Worm (Caenorhabditis elegans) whole organism, L4 larva: ENCODE measurements around the gene thn-4.

Experiments
- F10B5.3 ChIP-seq: sonication (generic microtip); optimal IDR thresholded peaks from 2 replicates; lab custom pipeline; 2016; ENCODE audit warnings: mild to moderate bottlenecking, missing genetic modification characterization, missing compliant biosample characterization
- F26F4.8 ChIP-seq: fragments of 200-800 bp; sonication (Bioruptor generic); conservative IDR thresholded peaks from 2 replicates; pipeline ENCODE4 v1.3.6; 2022; ENCODE audit warnings: missing genetic modification characterization, missing compliant biosample characterization
- T20F7.1 ChIP-seq: fragments of 200-800 bp; sonication (Bioruptor generic); optimal IDR thresholded peaks from 2 replicates; lab custom pipeline; 2018; ENCODE audit warnings: mild to moderate bottlenecking, missing genetic modification characterization, missing compliant biosample characterization
- ZK546.5 ChIP-seq, 2 experiments: sonication (generic microtip); optimal IDR thresholded peaks; 2 replicates each; lab custom pipeline; 2017; ENCODE audit warnings: missing biosample characterization in 2 of 2, missing genetic modification characterization in 2 of 2
- ceh-20 ChIP-seq: fragments of 200-800 bp; sonication (Bioruptor generic); IDR thresholded peaks from 2 replicates; pipeline ENCODE4 v1.3.6; 2022; ENCODE audit warnings: missing genetic modification reagents, missing genetic modification characterization, missing compliant biosample characterization
- ceh-82 ChIP-seq: sonication (generic microtip); optimal IDR thresholded peaks from 2 replicates; lab custom pipeline; 2017; ENCODE audit warnings: missing biosample characterization, missing genetic modification characterization
- ces-1 ChIP-seq: fragments of 150-350 bp; sonication (generic microtip); optimal IDR thresholded peaks from 4 replicates; lab custom pipeline; 2014; ENCODE audit warnings: missing biosample characterization, missing genetic modification reagents, missing genetic modification characterization
- cey-2 ChIP-seq: sonication (generic microtip); optimal IDR thresholded peaks from 3 replicates; lab custom pipeline; 2017; ENCODE audit warnings: missing genetic modification characterization, mild to moderate bottlenecking, missing compliant biosample characterization, antibody characterized with exemption, borderline replicate concordance; ENCODE audit not compliant: insufficient read depth
- daf-16 ChIP-seq, 3 experiments: sonication (generic microtip); optimal IDR thresholded peaks; 2 replicates each; lab custom pipeline; 2016 to 2017; ENCODE audit warnings: missing genetic modification characterization in 3 of 3, missing genetic modification reagents in 3 of 3, mild to moderate bottlenecking in 2 of 3, missing compliant biosample characterization in 2 of 3, missing biosample characterization in 1 of 3, moderate library complexity in 1 of 3
- dmd-6 ChIP-seq: fragments of 200-800 bp; sonication (Bioruptor generic); IDR thresholded peaks from 2 replicates; pipeline ENCODE4 v1.3.6; 2022; ENCODE audit warnings: missing genetic modification reagents, missing genetic modification characterization, missing compliant biosample characterization
- dmd-8 ChIP-seq: fragments of 200-800 bp; sonication (Bioruptor generic); IDR thresholded peaks from 2 replicates; pipeline ENCODE4 v1.3.6; 2022; ENCODE audit warnings: missing genetic modification characterization, missing compliant biosample characterization
- duxl-1 ChIP-seq: sonication (generic microtip); optimal IDR thresholded peaks from 2 replicates; lab custom pipeline; 2016; ENCODE audit warnings: mild to moderate bottlenecking, missing genetic modification characterization, moderate library complexity, missing compliant biosample characterization; ENCODE audit not compliant: poor library complexity
- egl-43 ChIP-seq: fragments of 200-800 bp; sonication (Bioruptor generic); IDR thresholded peaks from 2 replicates; pipeline ENCODE4 v1.3.6; 2022; ENCODE audit warnings: missing genetic modification reagents, missing genetic modification characterization, missing compliant biosample characterization
- fkh-10 ChIP-seq: fragments of 150-350 bp; optimal IDR thresholded peaks from 2 replicates; lab custom pipeline; 2014; ENCODE audit warnings: missing biosample characterization, missing genetic modification reagents, missing genetic modification characterization
- hlh-11 ChIP-seq: fragments of 200-800 bp; sonication (Bioruptor generic); optimal IDR thresholded peaks from 2 replicates; lab custom pipeline; 2018; ENCODE audit warnings: mild to moderate bottlenecking, missing genetic modification characterization, missing compliant biosample characterization
- lin-15B ChIP-seq: fragments of 150-350 bp; sonication (generic microtip); optimal IDR thresholded peaks from 3 replicates; lab custom pipeline; 2014; ENCODE audit warnings: missing biosample characterization, missing genetic modification characterization
- lin-38 ChIP-seq: fragments of 200-800 bp; sonication (Bioruptor generic); IDR thresholded peaks from 2 replicates; pipeline ENCODE4 v1.3.6; 2022; ENCODE audit warnings: missing genetic modification reagents, missing genetic modification characterization, missing compliant biosample characterization
- lin-39 ChIP-seq: fragments of 150-350 bp; optimal IDR thresholded peaks from 2 replicates; lab custom pipeline; 2014; ENCODE audit warnings: missing biosample characterization, missing genetic modification reagents, missing genetic modification characterization
- lsy-2 ChIP-seq, 2 experiments: fragments of 150-350 bp in 1 of 2; sonication (generic microtip) in 1 of 2; optimal IDR thresholded peaks; 2 replicates each; lab custom pipeline; 2014 to 2017; ENCODE audit warnings: missing biosample characterization in 2 of 2, missing genetic modification characterization in 2 of 2
- madf-5 ChIP-seq, 2 experiments: fragments of 200-800 bp; sonication (Bioruptor generic); IDR thresholded peaks; 2 replicates each; pipeline ENCODE4 v1.3.6; 2022; ENCODE audit warnings: missing compliant biosample characterization in 2 of 2, missing genetic modification characterization in 2 of 2
- mep-1 ChIP-seq: fragments of 150-350 bp; sonication (generic microtip); optimal IDR thresholded peaks from 3 replicates; lab custom pipeline; 2014; ENCODE audit warnings: missing biosample characterization, missing genetic modification characterization
- nhr-237 ChIP-seq: sonication (generic microtip); optimal IDR thresholded peaks from 2 replicates; lab custom pipeline; 2017; ENCODE audit warnings: missing biosample characterization, missing genetic modification characterization
- nhr-28 ChIP-seq: fragments of 150-350 bp; optimal IDR thresholded peaks from 2 replicates; lab custom pipeline; 2014; ENCODE audit warnings: missing biosample characterization, missing genetic modification characterization
- nhr-77 ChIP-seq: fragments of 150-350 bp; optimal IDR thresholded peaks from 2 replicates; lab custom pipeline; 2014; ENCODE audit warnings: missing biosample characterization, missing genetic modification characterization
- php-3 ChIP-seq: fragments of 200-800 bp; sonication (Bioruptor generic); IDR thresholded peaks from 2 replicates; pipeline ENCODE4 v1.3.6; 2022; ENCODE audit warnings: missing genetic modification reagents, missing genetic modification characterization, missing compliant biosample characterization
- pqm-1 ChIP-seq: sonication (generic microtip); optimal IDR thresholded peaks from 2 replicates; lab custom pipeline; 2017; ENCODE audit warnings: missing biosample characterization, missing genetic modification characterization
- sdz-12 ChIP-seq: fragments of 200-800 bp; sonication (Bioruptor generic); optimal IDR thresholded peaks from 2 replicates; lab custom pipeline; 2018; ENCODE audit warnings: mild to moderate bottlenecking, missing genetic modification characterization, missing compliant biosample characterization
- set-16 ChIP-seq: fragments of 200-800 bp; sonication (Bioruptor generic); IDR thresholded peaks from 2 replicates; pipeline ENCODE4 v1.3.6; 2022; ENCODE audit warnings: missing genetic modification reagents, missing genetic modification characterization, missing compliant biosample characterization
- spr-3 ChIP-seq: fragments of 200-800 bp; sonication (Bioruptor generic); optimal IDR thresholded peaks from 2 replicates; lab custom pipeline; 2018; ENCODE audit warnings: mild to moderate bottlenecking, missing genetic modification characterization, missing compliant biosample characterization
- unc-62 ChIP-seq, 3 experiments: fragments of 150-350 bp in 1 of 3; sonication (generic microtip); optimal IDR thresholded peaks in 2 of 3; peaks in 1 of 3; 1 replicate in 1 of 3; 2 replicates in 2 of 3; lab custom pipeline; 2014 to 2017; ENCODE audit warnings: missing biosample characterization in 3 of 3, missing genetic modification characterization in 3 of 3, missing genetic modification reagents in 3 of 3, missing genotype in 1 of 3
- ztf-7 ChIP-seq: fragments of 150-350 bp; optimal IDR thresholded peaks from 2 replicates; lab custom pipeline; 2014; ENCODE audit warnings: missing biosample characterization, missing genetic modification characterization

The thn-4 gene

DNA sequence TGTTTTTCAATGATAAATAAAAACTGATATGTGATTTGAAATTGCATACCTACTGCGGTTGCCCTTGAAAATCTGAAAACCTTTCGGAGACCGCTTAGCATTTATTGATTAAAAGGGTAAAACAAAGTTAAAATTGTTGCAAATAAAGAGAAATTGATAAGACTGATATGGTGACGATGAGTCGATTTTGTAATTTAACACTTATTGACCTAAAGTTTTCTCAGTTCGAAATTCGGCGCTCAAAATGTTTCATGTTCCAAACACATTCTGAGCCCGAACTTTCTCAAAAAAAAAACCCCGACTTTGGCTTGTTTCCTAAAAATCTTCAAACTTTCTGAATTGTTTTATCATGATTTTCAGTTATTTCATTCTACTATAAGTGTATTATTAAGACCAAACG, 30.3 kb downstream of the thn-4 start, which contains the start of gene clec-40:
Gene clec-40 (minus strand): TSS at position 101 of the 400 bp plus-strand sequence.
- no peak for TF ChIP-seq php-3 (GFP tag; lab: Robert Waterston, UW)
- no peak for TF ChIP-seq lin-39 (tag; lab: Kevin White, UChicago)
- no peak for TF ChIP-seq madf-5 (GFP tag; IDR thresholded peaks at IDR 0.05; lab: Robert Waterston, UW)
- TF ChIP-seq ZK546.5 (tag; optimal IDR thresholded peaks at IDR 0.05; lab: Kevin White, UChicago): no peak
- no peak for TF ChIP-seq set-16 (GFP tag; lab: Robert Waterston, UW)
- TF ChIP-seq cey-2 (tag; lab: Kevin White, UChicago): no peak
- no peak for TF ChIP-seq lin-38 (GFP tag; lab: Robert Waterston, UW)
- no peak for TF ChIP-seq spr-3 (GFP tag; lab: Kevin White, UChicago)
- no peak for TF ChIP-seq sdz-12 (GFP tag; lab: Kevin White, UChicago)
- no peak for TF ChIP-seq lsy-2 (tag; optimal IDR thresholded peaks at IDR 0.05; lab: Kevin White, UChicago)
- TF ChIP-seq, all 104 proteins: peak for 0

DNA sequence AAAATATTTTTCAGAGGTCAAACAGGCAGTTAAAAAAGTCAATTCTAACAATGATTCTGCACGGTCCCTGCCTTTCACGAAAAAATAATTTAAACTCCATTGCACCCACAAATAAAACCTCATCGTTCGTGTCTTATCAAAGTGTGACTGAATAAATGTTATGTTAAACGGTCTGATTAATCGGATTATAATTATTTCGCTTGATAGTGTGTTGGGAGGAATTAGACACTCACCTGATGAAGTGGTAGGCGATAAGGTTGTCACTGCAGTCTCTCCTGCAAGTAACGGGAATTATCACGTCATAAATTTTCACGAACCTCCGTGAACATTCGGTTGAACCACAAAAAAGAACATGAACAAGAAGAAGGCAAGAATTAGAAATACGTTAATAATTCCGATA, 31.0 kb downstream of the thn-4 start:
- TF ChIP-seq nhr-28 (tag; lab: Kevin White, UChicago) (peak; percentile 45), dmd-8 (no peak), hlh-11 (tag; lab: Kevin White, UChicago) (peak; percentile 60), dmd-6 (peak; percentile 74), ztf-7 (tag; lab: Kevin White, UChicago) (no peak), daf-16 (GFP tag; optimal IDR thresholded peaks at IDR 0.05; lab: Kevin White, UChicago) (no peak), daf-16 (tag; optimal IDR thresholded peaks at IDR 0.05; lab: Kevin White, UChicago) (no peak), duxl-1 (no peak), pqm-1 (tag; lab: Kevin White, UChicago) (peak; percentile 88)
- TF ChIP-seq, all 104 proteins: peak for 4

DNA sequence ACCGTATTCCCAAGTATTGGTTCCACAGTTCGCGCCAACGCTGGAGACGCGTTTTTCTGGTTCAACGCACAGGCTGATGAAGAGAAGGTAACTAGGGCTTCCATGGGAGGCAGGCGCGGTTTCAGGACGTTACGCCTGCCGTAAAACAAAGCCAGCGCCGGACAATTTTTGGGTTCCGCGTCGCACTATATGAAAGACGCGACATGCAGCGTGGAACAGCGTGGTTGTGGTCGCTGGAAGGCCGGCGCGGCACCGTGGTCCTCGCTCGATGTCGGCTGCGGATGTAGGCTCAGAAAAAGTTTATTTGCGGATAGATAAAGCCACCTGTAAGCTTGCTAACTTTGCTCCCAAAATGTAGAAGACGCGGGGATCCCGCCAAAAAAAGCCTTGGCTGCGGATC, 32.9 kb downstream of the thn-4 start:
- TF ChIP-seq set-16 (GFP tag; lab: Robert Waterston, UW): peak; percentile 59
- no peak for TF ChIP-seq fkh-10 (GFP tag; lab: Kevin White, UChicago)

DNA sequence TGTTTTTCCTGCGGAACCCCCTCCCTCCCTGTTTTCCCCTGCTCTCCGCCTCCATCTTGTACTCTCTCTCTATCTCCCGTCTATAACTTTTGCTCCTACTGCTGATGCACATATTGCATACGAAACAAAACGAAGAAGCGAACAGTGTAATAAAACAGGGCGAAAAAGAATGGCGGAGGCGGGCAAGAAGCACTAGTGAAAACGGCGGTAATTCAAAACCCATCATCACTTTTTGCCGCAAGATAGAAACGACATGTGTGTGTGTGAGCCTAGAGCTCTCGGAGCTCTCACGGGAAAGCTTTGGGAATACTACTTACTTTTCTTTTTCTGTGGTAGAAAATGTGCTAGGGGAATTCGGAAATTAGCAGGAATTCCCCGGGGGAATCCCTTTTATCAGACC, 35.2 kb downstream of the thn-4 start:
- TF ChIP-seq hlh-11 (tag; lab: Kevin White, UChicago) (peak; percentile 13), unc-62 (GFP tag; optimal IDR thresholded peaks at IDR 0.05 in 1 of 2; lab: Kevin White, UChicago) (peak in 1 of 2 experiments; percentile 91), unc-62 (tag; optimal IDR thresholded peaks at IDR 0.05; lab: Kevin White, UChicago) (no peak), F10B5.3 (tag; lab: Kevin White, UChicago) (no peak)

DNA sequence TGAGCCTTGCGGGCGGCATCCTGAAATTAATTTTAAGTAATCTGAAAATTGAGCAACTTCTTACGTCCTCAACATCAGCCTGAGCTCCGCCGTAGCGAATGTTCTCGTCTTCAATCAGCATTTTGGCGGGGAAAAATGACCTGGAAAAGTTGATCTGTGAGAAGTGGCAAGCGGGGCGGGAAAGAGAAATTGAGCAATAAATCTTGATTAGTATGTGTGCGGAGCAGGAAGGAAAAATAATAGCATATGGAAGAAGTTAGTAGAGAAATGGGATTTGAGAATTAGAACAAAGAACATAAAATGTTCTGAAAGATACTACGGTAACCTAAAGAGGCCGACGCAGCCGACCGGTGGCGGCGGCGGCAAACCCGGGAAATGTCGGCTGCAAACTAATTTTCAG, 36.3 kb downstream of the thn-4 start, which contains the start of gene tni-3:
Gene tni-3 (minus strand): TSS at position 140 of the 400 bp plus-strand sequence.
- TF ChIP-seq ceh-20 (GFP tag; lab: Robert Waterston, UW) (no peak), F26F4.8 (GFP tag; lab: Robert Waterston, UW) (no peak), nhr-237 (tag; lab: Kevin White, UChicago) (no peak), ceh-82 (tag; lab: Kevin White, UChicago) (no peak), lin-15B (tag; lab: Kevin White, UChicago) (no peak), nhr-77 (tag; lab: Kevin White, UChicago) (no peak), mep-1 (tag; lab: Kevin White, UChicago) (no peak), egl-43 (GFP tag; lab: Robert Waterston, UW) (no peak), ces-1 (GFP tag; lab: Kevin White, UChicago) (no peak), T20F7.1 (GFP tag; lab: Kevin White, UChicago) (no peak)
